Fruit fly (Drosophila melanogaster) whole organism, embryonic: ENCODE data around the gene CG13084.

Experiments
- Antp ChIP-seq: fragments of 200-800 bp; sonication (Bioruptor generic); optimal IDR thresholded peaks from 3 replicates; lab custom pipeline; 2016; ENCODE audit warnings: missing biosample characterization, missing genetic modification characterization
- BEAF-32 ChIP-seq: fragments of 200-800 bp; sonication (Bioruptor generic); optimal IDR thresholded peaks from 3 replicates; lab custom pipeline; 2017; ENCODE audit warnings: missing biosample characterization, missing genetic modification characterization, mild to moderate bottlenecking, moderate library complexity, missing genetic modification reagents
- CG10147 ChIP-seq: fragments of 200-800 bp; sonication (Bioruptor generic); optimal IDR thresholded peaks from 2 replicates; lab custom pipeline; 2019; ENCODE audit warnings: missing biosample characterization, mild to moderate bottlenecking, missing genetic modification characterization, moderate library complexity
- CG10462 ChIP-seq: fragments of 200-800 bp; sonication (Bioruptor generic); optimal IDR thresholded peaks from 2 replicates; lab custom pipeline; 2016; ENCODE audit warnings: missing biosample characterization, missing genetic modification characterization
- CG12391 ChIP-seq: fragments of 200-800 bp; sonication (Bioruptor generic); optimal IDR thresholded peaks from 3 replicates; lab custom pipeline; 2018; ENCODE audit warnings: missing biosample characterization, mild to moderate bottlenecking, missing genetic modification characterization, moderate library complexity
- CG12942 ChIP-seq: fragments of 200-800 bp; sonication (Bioruptor generic); optimal IDR thresholded peaks from 3 replicates; lab custom pipeline; 2016; ENCODE audit warnings: missing biosample characterization, missing genetic modification characterization
- CG13123 ChIP-seq: fragments of 200-800 bp; sonication (Bioruptor generic); optimal IDR thresholded peaks from 2 replicates; lab custom pipeline; 2016; ENCODE audit warnings: missing biosample characterization, missing genetic modification characterization
- CG13775 ChIP-seq: fragments of 200-800 bp; sonication (Bioruptor generic); optimal IDR thresholded peaks from 3 replicates; lab custom pipeline; 2017; ENCODE audit warnings: missing biosample characterization, mild to moderate bottlenecking, missing genetic modification characterization
- CG14441 ChIP-seq: fragments of 200-800 bp; sonication (Bioruptor generic); IDR thresholded peaks from 2 replicates; pipeline ENCODE4 v1.3.6; 2022; ENCODE audit warnings: missing biosample characterization, missing genetic modification characterization
- CG15601 ChIP-seq: fragments of 200-800 bp; sonication (Bioruptor generic); optimal IDR thresholded peaks from 3 replicates; lab custom pipeline; 2019; ENCODE audit warnings: missing biosample characterization, mild to moderate bottlenecking, missing genetic modification characterization, moderate library complexity
- CG15696 ChIP-seq: fragments of 200-800 bp; sonication (Bioruptor generic); optimal IDR thresholded peaks from 2 replicates; lab custom pipeline; 2019; ENCODE audit warnings: missing biosample characterization, mild to moderate bottlenecking, missing genetic modification characterization, moderate library complexity
- CG16779 ChIP-seq: fragments of 200-800 bp; sonication (Bioruptor generic); IDR thresholded peaks from 2 replicates; pipeline ENCODE4 v1.3.6; 2022; ENCODE audit warnings: missing biosample characterization, missing genetic modification characterization
- CG16815 ChIP-seq: fragments of 200-800 bp; sonication (Bioruptor generic); optimal IDR thresholded peaks from 3 replicates; lab custom pipeline; 2017; ENCODE audit warnings: missing biosample characterization, mild to moderate bottlenecking, missing genetic modification characterization
- CG18262 ChIP-seq: fragments of 200-800 bp; optimal IDR thresholded peaks from 3 replicates; lab custom pipeline; 2019; ENCODE audit warnings: missing biosample characterization, mild to moderate bottlenecking, missing genetic modification characterization, moderate library complexity
- CG2116 ChIP-seq: fragments of 200-800 bp; sonication (Bioruptor generic); optimal IDR thresholded peaks from 3 replicates; lab custom pipeline; 2018; ENCODE audit warnings: missing biosample characterization, mild to moderate bottlenecking, missing genetic modification characterization
- CG2712 ChIP-seq: fragments of 200-800 bp; optimal IDR thresholded peaks from 3 replicates; lab custom pipeline; 2019; ENCODE audit warnings: missing biosample characterization, mild to moderate bottlenecking, missing genetic modification characterization, moderate library complexity
- CG2875 ChIP-seq: fragments of 200-800 bp; sonication (Bioruptor generic); optimal IDR thresholded peaks from 2 replicates; lab custom pipeline; 2017; ENCODE audit warnings: missing biosample characterization, mild to moderate bottlenecking, missing genetic modification characterization, missing genetic modification reagents
- CG2889 ChIP-seq: fragments of 200-800 bp; sonication (Bioruptor generic); IDR thresholded peaks from 3 replicates; pipeline ENCODE4 v1.3.6; 2022; ENCODE audit warnings: missing biosample characterization, missing genetic modification characterization
- CG3726 ChIP-seq: fragments of 200-800 bp; sonication (Bioruptor generic); IDR thresholded peaks from 3 replicates; pipeline ENCODE4, ENCODE4 v1.3.6; 2022; ENCODE audit warnings: missing biosample characterization, missing genetic modification characterization
- CG3995 ChIP-seq: fragments of 200-800 bp; sonication (Bioruptor generic); optimal IDR thresholded peaks from 3 replicates; lab custom pipeline; 2016; ENCODE audit warnings: missing biosample characterization, missing genetic modification characterization
- CG42726 ChIP-seq: fragments of 200-800 bp; sonication (Bioruptor generic); IDR thresholded peaks from 2 replicates; pipeline ENCODE4 v1.3.6; 2022; ENCODE audit warnings: missing biosample characterization, missing genetic modification characterization; ENCODE audit not compliant: partially characterized antibody
- CG4404 ChIP-seq: fragments of 200-800 bp; sonication (Bioruptor generic); IDR thresholded peaks from 2 replicates; pipeline ENCODE4 v1.3.6; 2022; ENCODE audit warnings: missing biosample characterization, missing genetic modification characterization
- CG5245 ChIP-seq: fragments of 200-800 bp; sonication (Bioruptor generic); optimal IDR thresholded peaks from 3 replicates; lab custom pipeline; 2016; ENCODE audit warnings: missing biosample characterization, missing genetic modification characterization
- CG6791 ChIP-seq: fragments of 200-800 bp; sonication (Bioruptor generic); IDR thresholded peaks from 3 replicates; pipeline ENCODE4 v1.3.6; 2022; ENCODE audit warnings: missing biosample characterization, missing genetic modification characterization; ENCODE audit not compliant: partially characterized antibody
- CG7745 ChIP-seq: fragments of 200-800 bp; sonication (Bioruptor generic); optimal IDR thresholded peaks from 2 replicates; lab custom pipeline; 2018; ENCODE audit warnings: missing biosample characterization, mild to moderate bottlenecking, missing genetic modification characterization, moderate library complexity
- CG8944 ChIP-seq: fragments of 200-800 bp; sonication (Bioruptor generic); optimal IDR thresholded peaks from 3 replicates; lab custom pipeline; 2016; ENCODE audit warnings: missing biosample characterization, missing genetic modification characterization
- CG9609 ChIP-seq: fragments of 200-800 bp; sonication (Bioruptor generic); optimal IDR thresholded peaks from 3 replicates; lab custom pipeline; 2016; ENCODE audit warnings: missing biosample characterization, missing genetic modification characterization
- CG9876 ChIP-seq: fragments of 200-800 bp; sonication (Bioruptor generic); optimal IDR thresholded peaks from 2 replicates; lab custom pipeline; 2016; ENCODE audit warnings: missing biosample characterization, missing genetic modification characterization
- CG9932 ChIP-seq: fragments of 200-800 bp; sonication (Bioruptor generic); IDR thresholded peaks from 2 replicates; pipeline ENCODE4 v1.3.6; 2022; ENCODE audit warnings: missing biosample characterization, missing genetic modification characterization
- Camta ChIP-seq: fragments of 200-800 bp; sonication (Bioruptor generic); optimal IDR thresholded peaks from 2 replicates; lab custom pipeline; 2016; ENCODE audit warnings: missing biosample characterization, missing genetic modification characterization
- Dll ChIP-seq: fragments of 200-800 bp; sonication (Bioruptor generic); IDR thresholded peaks from 4 replicates; pipeline ENCODE4 v1.3.6; 2022; ENCODE audit warnings: missing biosample characterization, missing genetic modification characterization; ENCODE audit not compliant: partially characterized antibody
- HLH4C ChIP-seq: fragments of 200-800 bp; sonication (Bioruptor generic); IDR thresholded peaks from 3 replicates; pipeline ENCODE4 v1.3.6; 2022; ENCODE audit warnings: missing biosample characterization, missing genetic modification characterization; ENCODE audit not compliant: partially characterized antibody
- Hr3 ChIP-seq: fragments of 200-800 bp; sonication (Bioruptor generic); optimal IDR thresholded peaks from 3 replicates; lab custom pipeline; 2016; ENCODE audit warnings: missing biosample characterization, missing genetic modification characterization
- Hr78 ChIP-seq, 2 experiments: fragments of 200-800 bp in 1 of 2; fragments of >200 bp in 1 of 2; sonication (Bioruptor generic) in 1 of 2; optimal IDR thresholded peaks; 2 replicates each; lab custom pipeline; 2017 to 2019; ENCODE audit warnings: missing biosample characterization in 2 of 2, missing genetic modification characterization in 2 of 2, mild to moderate bottlenecking in 1 of 2, moderate library complexity in 1 of 2
- Neu2 ChIP-seq: fragments of 200-800 bp; sonication (Bioruptor generic); optimal IDR thresholded peaks from 3 replicates; lab custom pipeline; 2016; ENCODE audit warnings: missing biosample characterization, missing genetic modification characterization, borderline replicate concordance
- Ptx1 ChIP-seq: fragments of 200-800 bp; sonication (Bioruptor generic); IDR thresholded peaks from 2 replicates; pipeline ENCODE4 v1.3.6; 2022; ENCODE audit warnings: missing biosample characterization, missing genetic modification characterization
- Side ChIP-seq: fragments of 200-800 bp; sonication (Bioruptor generic); optimal IDR thresholded peaks from 2 replicates; lab custom pipeline; 2016; ENCODE audit warnings: missing biosample characterization, missing genetic modification characterization
- Six4 ChIP-seq: fragments of 200-800 bp; sonication (Bioruptor generic); optimal IDR thresholded peaks from 2 replicates; lab custom pipeline; 2016; ENCODE audit warnings: missing biosample characterization, missing genetic modification characterization
- Sox102F ChIP-seq: fragments of 200-800 bp; sonication (Bioruptor generic); optimal IDR thresholded peaks from 2 replicates; lab custom pipeline; 2018; ENCODE audit warnings: missing biosample characterization, mild to moderate bottlenecking, missing genetic modification characterization, moderate library complexity
- bab2 ChIP-seq: fragments of 200-800 bp; sonication (Bioruptor generic); optimal IDR thresholded peaks from 2 replicates; lab custom pipeline; 2016; ENCODE audit warnings: missing biosample characterization, missing genetic modification characterization
- bsh ChIP-seq, 2 experiments: fragments of 200-800 bp; sonication (Bioruptor generic); optimal IDR thresholded peaks; 2 replicates each; lab custom pipeline; 2017 to 2018; ENCODE audit warnings: mild to moderate bottlenecking in 2 of 2, missing biosample characterization in 2 of 2, missing genetic modification characterization in 2 of 2, moderate library complexity in 1 of 2
- cad ChIP-seq: fragments of >200 bp; optimal IDR thresholded peaks from 2 replicates; lab custom pipeline; 2017; ENCODE audit warnings: missing biosample characterization, missing genetic modification characterization
- dimm ChIP-seq: fragments of 200-800 bp; sonication (Bioruptor generic); IDR thresholded peaks from 2 replicates; pipeline ENCODE4 v1.3.6; 2022; ENCODE audit warnings: missing biosample characterization, missing genetic modification characterization
- ems ChIP-seq: fragments of 200-800 bp; sonication (Bioruptor generic); optimal IDR thresholded peaks from 3 replicates; lab custom pipeline; 2016; ENCODE audit warnings: missing biosample characterization, missing genetic modification characterization
- fu2 ChIP-seq: fragments of 200-800 bp; sonication (Bioruptor generic); optimal IDR thresholded peaks from 2 replicates; lab custom pipeline; 2016; ENCODE audit warnings: missing biosample characterization, missing genetic modification characterization
- gcm ChIP-seq: fragments of 200-800 bp; sonication (Bioruptor generic); optimal IDR thresholded peaks from 2 replicates; lab custom pipeline; 2019; ENCODE audit warnings: missing biosample characterization, mild to moderate bottlenecking, missing genetic modification characterization, moderate library complexity
- nerfin-2 ChIP-seq: fragments of 200-800 bp; sonication (Bioruptor generic); IDR thresholded peaks from 2 replicates; pipeline ENCODE4 v1.3.6; 2022; ENCODE audit warnings: missing biosample characterization, missing genetic modification characterization; ENCODE audit not compliant: partially characterized antibody
- pb ChIP-seq: fragments of 200-800 bp; sonication (Bioruptor generic); optimal IDR thresholded peaks from 3 replicates; lab custom pipeline; 2016; ENCODE audit warnings: missing biosample characterization, missing genetic modification characterization
- schlank ChIP-seq: fragments of 200-800 bp; sonication (Bioruptor generic); optimal IDR thresholded peaks from 2 replicates; lab custom pipeline; 2018; ENCODE audit warnings: missing biosample characterization, mild to moderate bottlenecking, missing genetic modification characterization
- sens ChIP-seq: fragments of 200-800 bp; sonication (Bioruptor generic); peaks from one replicate; lab custom pipeline; 2016; ENCODE audit warnings: missing biosample characterization, missing genetic modification characterization

The CG13084 gene

DNA sequence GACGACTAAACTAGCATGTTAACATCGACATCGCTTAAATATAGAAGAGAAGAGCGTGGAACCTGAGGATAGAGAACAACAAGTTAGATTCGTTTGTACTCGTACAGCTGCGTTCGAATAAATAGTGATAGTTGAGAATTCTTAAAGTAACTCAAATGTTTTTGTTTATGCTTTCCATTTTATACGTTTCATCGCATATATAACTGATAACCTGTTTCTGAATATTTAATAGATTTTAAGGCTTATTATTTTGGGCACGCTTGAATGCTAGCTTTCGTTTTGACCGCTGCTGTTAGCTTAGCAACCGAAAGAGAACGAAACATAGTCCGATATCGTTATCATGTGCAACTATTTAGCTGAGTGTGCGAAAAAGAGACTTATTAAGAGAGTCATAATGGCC is 43.6 kb downstream of the CG13084 start (continued):
- TF ChIP-seq CG12391 = peak; percentile 97
- TF ChIP-seq CG7745 = no peak
- TF ChIP-seq CG4404 (GFP tag; lab: Robert Waterston, UW) = peak; percentile 84
- peak; percentile 60 for TF ChIP-seq CG2875 (GFP tag; lab: Kevin White, UChicago)
- TF ChIP-seq bsh (GFP tag; optimal IDR thresholded peaks at IDR 0.05; lab: Kevin White, UChicago) = peak; percentile 88 to 96
- peak; percentile 77 for TF ChIP-seq CG15696 (tag; lab: Kevin White, UChicago)
- TF ChIP-seq CG16779 (GFP tag; lab: Robert Waterston, UW) = peak; percentile 98
- TF ChIP-seq CG6791 (GFP tag; lab: Robert Waterston, UW) = no peak
- TF ChIP-seq CG8944 (GFP tag; lab: Kevin White, UChicago) = peak; percentile 87
- TF ChIP-seq Antp (GFP tag; lab: Kevin White, UChicago) = peak; percentile 87
- peak; percentile 94 for TF ChIP-seq Side (GFP tag; lab: Kevin White, UChicago)
- peak; percentile 94 for TF ChIP-seq CG2889 (GFP tag; lab: Robert Waterston, UW)
- TF ChIP-seq dimm (GFP tag; lab: Robert Waterston, UW) = peak; percentile 59
- TF ChIP-seq CG12942 (GFP tag; lab: Kevin White, UChicago) = peak; percentile 85
- peak; percentile 95 for TF ChIP-seq fu2 (GFP tag; lab: Kevin White, UChicago)
- peak; percentile 94 for TF ChIP-seq CG13775 (GFP tag; lab: Kevin White, UChicago)
- TF ChIP-seq BEAF-32 (GFP tag; lab: Kevin White, UChicago) = peak; percentile 3
- peak; percentile 90 for TF ChIP-seq CG9876 (GFP tag; lab: Kevin White, UChicago)
- TF ChIP-seq CG9609 (GFP tag; lab: Kevin White, UChicago) = peak; percentile 90
- TF ChIP-seq HLH4C (GFP tag; lab: Robert Waterston, UW) = no peak
- peak; percentile 85 for TF ChIP-seq CG16815 (GFP tag; lab: Kevin White, UChicago)
- peak; percentile 86 for TF ChIP-seq CG13123
- peak; percentile 92 for TF ChIP-seq Camta (GFP tag; lab: Kevin White, UChicago)
- peak; percentile 91 for TF ChIP-seq CG2712 (tag; lab: Kevin White, UChicago)
- peak; percentile 98 for TF ChIP-seq schlank
- peak; percentile 98 for TF ChIP-seq CG10147 (GFP tag; lab: Kevin White, UChicago)
- peak; percentile 86 for TF ChIP-seq gcm (GFP tag; lab: Kevin White, UChicago)
- TF ChIP-seq CG2116 (GFP tag; lab: Kevin White, UChicago) = peak; percentile 70
- TF ChIP-seq ems (GFP tag; lab: Kevin White, UChicago) = peak; percentile 96
- TF ChIP-seq Hr78 (GFP tag; optimal IDR thresholded peaks at IDR 0.05; lab: Kevin White, UChicago) = peak in 1 of 2 experiments; percentile 50
- no peak for TF ChIP-seq cad (GFP tag; lab: Kevin White, UChicago)
- TF ChIP-seq CG9932 = peak; percentile 98
- peak; percentile 91 for TF ChIP-seq Sox102F
- peak; percentile 89 for TF ChIP-seq Hr3 (GFP tag; lab: Kevin White, UChicago)
- TF ChIP-seq CG42726 (GFP tag; lab: Robert Waterston, UW) = no peak
- TF ChIP-seq Ptx1 (GFP tag; lab: Robert Waterston, UW) = peak; percentile 97
- TF ChIP-seq CG10462 (GFP tag; lab: Kevin White, UChicago) = peak; percentile 79
- TF ChIP-seq nerfin-2 (GFP tag; lab: Robert Waterston, UW) = no peak
- TF ChIP-seq bab2 (GFP tag; lab: Kevin White, UChicago) = peak; percentile 97
- TF ChIP-seq CG14441 (GFP tag; lab: Robert Waterston, UW) = peak; percentile 97
- TF ChIP-seq CG3995 (GFP tag; lab: Kevin White, UChicago) = peak; percentile 84
- peak; percentile 90 for TF ChIP-seq CG3726 (GFP tag; lab: Robert Waterston, UW)
- peak; percentile 70 for TF ChIP-seq Neu2
- no peak for TF ChIP-seq Dll (GFP tag; lab: Robert Waterston, UW)
- peak; percentile 84 for TF ChIP-seq Six4 (GFP tag; lab: Kevin White, UChicago)
- peak; percentile 83 for TF ChIP-seq CG18262 (tag; lab: Kevin White, UChicago)
- TF ChIP-seq sens = peak; percentile 98
- TF ChIP-seq CG15601 (tag; lab: Kevin White, UChicago) = peak; percentile 68
- peak; percentile 82 for TF ChIP-seq pb (GFP tag; lab: Kevin White, UChicago)
- TF ChIP-seq CG5245 (GFP tag; lab: Kevin White, UChicago) = peak; percentile 87
